Fruit fly (Drosophila melanogaster) whole organism, embryonic: ENCODE results near the gene Nf1.

Experiments used
- CG17328 ChIP-seq: fragments of 200-800 bp; sonication (Bioruptor generic); IDR thresholded peaks from 2 replicates; pipeline ENCODE4 v1.3.6; 2022; ENCODE audit warnings: missing biosample characterization, missing genetic modification characterization
- bsh ChIP-seq, 2 experiments: fragments of 200-800 bp; sonication (Bioruptor generic); optimal IDR thresholded peaks; 2 replicates each; lab custom pipeline; 2017 to 2018; ENCODE audit warnings: mild to moderate bottlenecking in 2 of 2, missing biosample characterization in 2 of 2, missing genetic modification characterization in 2 of 2, moderate library complexity in 1 of 2

DNA sequence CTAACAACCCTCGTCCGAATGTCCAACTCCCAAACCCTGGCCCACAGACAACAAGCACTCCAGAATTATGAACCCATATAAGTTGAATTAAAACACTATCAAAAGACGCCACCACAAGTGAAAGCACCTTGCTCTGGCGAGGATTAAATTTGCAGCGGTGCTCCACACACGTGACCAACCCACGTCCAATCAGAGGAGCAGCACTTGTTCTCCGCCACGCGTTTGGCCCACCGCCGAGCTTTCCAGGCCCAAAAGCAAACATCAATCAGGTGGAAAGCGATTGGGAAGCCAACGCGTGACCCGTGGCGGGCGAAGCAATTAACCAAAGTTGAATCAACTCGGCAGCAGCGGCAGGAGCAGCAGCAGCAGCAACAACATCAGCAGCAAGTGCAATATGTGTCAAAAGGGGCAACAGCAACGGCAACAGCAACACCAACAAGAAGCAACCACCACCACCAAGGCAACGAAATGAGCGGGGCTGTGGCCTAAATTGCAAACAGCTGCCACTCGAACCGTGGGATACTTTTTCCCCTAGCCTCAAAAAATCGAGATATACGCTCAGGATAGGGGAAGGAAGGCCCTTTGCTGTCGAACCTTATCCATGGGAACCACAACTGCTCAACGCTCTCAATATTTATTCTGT, 49.3 kb downstream of the Nf1 start:
- no peak for TF ChIP-seq bsh (GFP tag; optimal IDR thresholded peaks at IDR 0.05; lab: Kevin White, UChicago)
- no peak for TF ChIP-seq CG17328 (GFP tag; lab: Robert Waterston, UW)
